Fruit fly (Drosophila melanogaster) whole organism, larva: Measurements from ENCODE around the gene CG10183.

Experiments
- noc ChIP-seq: fragments of 200-800 bp; sonication (Bioruptor generic); optimal IDR thresholded peaks from 3 replicates; lab custom pipeline; 2019; ENCODE audit warnings: missing biosample characterization, mild to moderate bottlenecking, missing genetic modification characterization, moderate library complexity

CG10183 gene

dm6 chr3R:23569195-23569594 lies 29.6 kb downstream of the CG10183 start:
- no peak for TF ChIP-seq noc (tag; lab: Kevin White, UChicago)

- TF ChIP-seq noc (tag; lab: Kevin White, UChicago), result no peak
These were observed 41.6 kb downstream of the CG10183 start, which contains the start of gene beat-IV for dm6 chr3R:23557244-23557643. beat-IV (plus strand) TSS chr3R:23557412.

- TF ChIP-seq noc (tag; lab: Kevin White, UChicago), result no peak
These were observed 42.0 kb downstream of the CG10183 start, which contains the start of gene CG10164 for dm6 chr3R:23556843-23557242. CG10164 (minus strand) TSS chr3R:23556943.
